Worm (Caenorhabditis elegans) whole organism, mixed stage, embryonic: ENCODE results near the gene lec-10.

Source experiments
- bed-3 ChIP-seq: fragments of 200-800 bp; sonication (Bioruptor generic); optimal IDR thresholded peaks from 3 replicates; lab custom pipeline; 2018; ENCODE audit warnings: mild to moderate bottlenecking, missing genetic modification characterization, moderate library complexity, missing compliant biosample characterization
- ceh-39 ChIP-seq: fragments of 150-350 bp; optimal IDR thresholded peaks from 2 replicates; lab custom pipeline; 2014; ENCODE audit warnings: missing biosample characterization, missing genetic modification characterization
- elt-3 ChIP-seq: fragments of 150-350 bp; optimal IDR thresholded peaks from 2 replicates; lab custom pipeline; 2014; ENCODE audit warnings: missing biosample characterization, missing genetic modification characterization
- lin-13 ChIP-seq: fragments of 150-350 bp; optimal IDR thresholded peaks from 2 replicates; lab custom pipeline; 2014; ENCODE audit warnings: missing biosample characterization, missing genetic modification characterization
- mab-5 ChIP-seq: fragments of 150-350 bp; optimal IDR thresholded peaks from 2 replicates; lab custom pipeline; 2014; ENCODE audit warnings: missing biosample characterization, missing genetic modification characterization
- mep-1 ChIP-seq: fragments of 150-350 bp; optimal IDR thresholded peaks from 2 replicates; lab custom pipeline; 2017; ENCODE audit warnings: missing biosample characterization, missing genetic modification reagents, missing genetic modification characterization, inconsistent platforms
- nhr-28 ChIP-seq: fragments of 150-350 bp; optimal IDR thresholded peaks from 2 replicates; lab custom pipeline; 2014; ENCODE audit warnings: missing biosample characterization, missing genetic modification characterization
- snpc-4 ChIP-seq: fragments of 150-350 bp; optimal IDR thresholded peaks from 2 replicates; lab custom pipeline; 2014; ENCODE audit warnings: missing biosample characterization, missing genetic modification characterization
- ztf-11 ChIP-seq: fragments of 150-350 bp; optimal IDR thresholded peaks from 2 replicates; lab custom pipeline; 2014; ENCODE audit warnings: missing biosample characterization, missing genetic modification characterization

DNA sequence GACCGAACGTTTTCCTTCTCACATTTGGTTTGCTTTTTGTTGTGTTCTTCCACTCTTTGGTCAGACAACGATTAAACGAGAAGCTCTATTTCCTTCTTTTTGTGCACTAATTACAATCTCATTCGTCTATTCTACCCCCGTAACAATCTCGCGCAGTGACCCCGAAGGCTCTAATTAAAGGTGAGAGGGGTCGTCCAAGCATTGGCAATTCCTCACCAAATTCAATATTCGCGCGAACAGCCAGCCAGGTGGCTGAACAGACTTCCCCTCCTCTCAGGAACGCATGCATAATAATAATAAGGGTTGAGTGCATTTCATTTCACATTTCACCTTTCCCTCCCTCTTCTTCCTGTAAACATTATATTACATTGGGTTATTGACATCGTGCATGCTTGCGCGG lies 3.8 kb downstream of the lec-10 start:
- TF ChIP-seq snpc-4 (tag; lab: Kevin White, UChicago) (no peak), mep-1 (tag; lab: Kevin White, UChicago) (no peak), ztf-11 (no peak), nhr-28 (no peak), mab-5 (no peak), bed-3 (GFP tag; lab: Kevin White, UChicago) (no peak), elt-3 (tag; lab: Kevin White, UChicago) (no peak), ceh-39 (tag; lab: Kevin White, UChicago) (no peak), lin-13 (tag; lab: Kevin White, UChicago) (no peak)
